Worm (Caenorhabditis elegans): ENCODE measurements around the gene ndab-2.

ce11 chrIII:7199467-7199866 lies 18.9 kb downstream of the ndab-2 start:
- TF ChIP-seq fkh-10 (GFP tag; optimal IDR thresholded peaks at IDR 0.05) = no peak
- no peak for TF ChIP-seq egl-27 (tag; optimal IDR thresholded peaks at IDR 0.05)

Data from whole organism, L1 larva.